Fruit fly (Drosophila melanogaster) whole organism, embryonic: ENCODE results near the gene Dhc62B.

Source experiments
- Bteb2 ChIP-seq: fragments of 200-800 bp; sonication (Bioruptor generic); optimal IDR thresholded peaks from 2 replicates; lab custom pipeline; 2016; ENCODE audit warnings: missing biosample characterization, missing genetic modification characterization
- CG12071 ChIP-seq: fragments of 200-800 bp; sonication (Bioruptor generic); optimal IDR thresholded peaks from 3 replicates; lab custom pipeline; 2018; ENCODE audit warnings: missing biosample characterization, mild to moderate bottlenecking, missing genetic modification characterization
- CG15011 ChIP-seq: fragments of 200-800 bp; sonication (Bioruptor generic); optimal IDR thresholded peaks from 3 replicates; lab custom pipeline; 2018; ENCODE audit warnings: missing biosample characterization, mild to moderate bottlenecking, missing genetic modification characterization
- CG15514 ChIP-seq: fragments of 200-800 bp; sonication (Bioruptor generic); optimal IDR thresholded peaks from 3 replicates; lab custom pipeline; 2017; ENCODE audit warnings: missing biosample characterization, missing genetic modification characterization, mild to moderate bottlenecking, moderate library complexity, missing genetic modification reagents
- CG2129 ChIP-seq: fragments of 200-800 bp; sonication (Bioruptor generic); IDR thresholded peaks from 2 replicates; pipeline ENCODE4 v1.3.6; 2022; ENCODE audit warnings: missing biosample characterization, missing genetic modification characterization; ENCODE audit not compliant: partially characterized antibody
- CG31388 ChIP-seq: fragments of 200-800 bp; sonication (Bioruptor generic); optimal IDR thresholded peaks from 2 replicates; lab custom pipeline; 2016; ENCODE audit warnings: missing biosample characterization, missing genetic modification characterization
- CG31441 ChIP-seq: fragments of 200-800 bp; sonication (Bioruptor generic); IDR thresholded peaks from 2 replicates; pipeline ENCODE4 v1.3.6; 2022; ENCODE audit warnings: missing biosample characterization, missing genetic modification characterization
- CG4707 ChIP-seq: fragments of 200-800 bp; sonication (Bioruptor generic); optimal IDR thresholded peaks from 2 replicates; lab custom pipeline; 2018; ENCODE audit warnings: missing biosample characterization, mild to moderate bottlenecking, missing genetic modification characterization, moderate library complexity
- CG7556 ChIP-seq: fragments of 200-800 bp; sonication (Bioruptor generic); optimal IDR thresholded peaks from 2 replicates; lab custom pipeline; 2017; ENCODE audit warnings: missing biosample characterization, mild to moderate bottlenecking, missing genetic modification characterization
- CG7786 ChIP-seq: fragments of 200-800 bp; sonication (Bioruptor generic); optimal IDR thresholded peaks from 2 replicates; lab custom pipeline; 2016; ENCODE audit warnings: missing biosample characterization, missing genetic modification characterization
- CG8944 ChIP-seq: fragments of 200-800 bp; sonication (Bioruptor generic); optimal IDR thresholded peaks from 3 replicates; lab custom pipeline; 2016; ENCODE audit warnings: missing biosample characterization, missing genetic modification characterization
- CG9817 ChIP-seq: fragments of 200-800 bp; sonication (Bioruptor generic); optimal IDR thresholded peaks from 2 replicates; lab custom pipeline; 2018; ENCODE audit warnings: missing biosample characterization, mild to moderate bottlenecking, missing genetic modification characterization, moderate library complexity
- CG9932 ChIP-seq: fragments of 200-800 bp; sonication (Bioruptor generic); IDR thresholded peaks from 2 replicates; pipeline ENCODE4 v1.3.6; 2022; ENCODE audit warnings: missing biosample characterization, missing genetic modification characterization
- Dek ChIP-seq: fragments of 200-800 bp; sonication (Bioruptor generic); optimal IDR thresholded peaks from 3 replicates; lab custom pipeline; 2019; ENCODE audit warnings: missing biosample characterization, mild to moderate bottlenecking, missing genetic modification characterization, moderate library complexity
- Dip2 ChIP-seq: fragments of 200-800 bp; sonication (Bioruptor generic); IDR thresholded peaks from 2 replicates; pipeline ENCODE4 v1.3.6; 2022; ENCODE audit warnings: missing biosample characterization, missing genetic modification characterization
- Fer3 ChIP-seq: fragments of 200-800 bp; sonication (Bioruptor generic); optimal IDR thresholded peaks from 2 replicates; lab custom pipeline; 2018; ENCODE audit warnings: missing biosample characterization, mild to moderate bottlenecking, missing genetic modification characterization, moderate library complexity
- Gug ChIP-seq: fragments of 200-800 bp; sonication (Bioruptor generic); IDR thresholded peaks from 4 replicates; pipeline ENCODE4 v1.3.6; 2022; ENCODE audit warnings: missing biosample characterization, missing genetic modification characterization
- HLH4C ChIP-seq: fragments of 200-800 bp; sonication (Bioruptor generic); IDR thresholded peaks from 3 replicates; pipeline ENCODE4 v1.3.6; 2022; ENCODE audit warnings: missing biosample characterization, missing genetic modification characterization; ENCODE audit not compliant: partially characterized antibody
- HLHmδ ChIP-seq: fragments of 200-800 bp; sonication (Bioruptor generic); optimal IDR thresholded peaks from 2 replicates; lab custom pipeline; 2018; ENCODE audit warnings: missing biosample characterization, mild to moderate bottlenecking, missing genetic modification characterization, moderate library complexity
- Hmr ChIP-seq: fragments of 200-800 bp; sonication (Bioruptor generic); optimal IDR thresholded peaks from 3 replicates; lab custom pipeline; 2017; ENCODE audit warnings: mild to moderate bottlenecking, missing biosample characterization, missing genetic modification reagents, missing genetic modification characterization
- Hr3 ChIP-seq: fragments of 200-800 bp; sonication (Bioruptor generic); optimal IDR thresholded peaks from 3 replicates; lab custom pipeline; 2016; ENCODE audit warnings: missing biosample characterization, missing genetic modification characterization
- Jarid2 ChIP-seq: fragments of 200-800 bp; sonication (Bioruptor generic); optimal IDR thresholded peaks from 3 replicates; lab custom pipeline; 2017; ENCODE audit warnings: mild to moderate bottlenecking, missing biosample characterization, missing genetic modification reagents, missing genetic modification characterization
- Max ChIP-seq: fragments of 200-800 bp; sonication (Bioruptor generic); optimal IDR thresholded peaks from 2 replicates; lab custom pipeline; 2016; ENCODE audit warnings: missing biosample characterization, mild to moderate bottlenecking, missing genetic modification characterization
- Mes4 ChIP-seq: fragments of 200-800 bp; sonication (Bioruptor generic); optimal IDR thresholded peaks from 2 replicates; lab custom pipeline; 2016; ENCODE audit warnings: missing biosample characterization, missing genetic modification characterization
- Nf-YB ChIP-seq: fragments of 200-800 bp; sonication (Bioruptor generic); optimal IDR thresholded peaks from 3 replicates; lab custom pipeline; 2019; ENCODE audit warnings: missing biosample characterization, mild to moderate bottlenecking, missing genetic modification characterization, moderate library complexity
- NfI ChIP-seq: fragments of 200-800 bp; sonication (Bioruptor generic); optimal IDR thresholded peaks from 3 replicates; lab custom pipeline; 2018; ENCODE audit warnings: missing biosample characterization, mild to moderate bottlenecking, missing genetic modification characterization, moderate library complexity
- PHDP ChIP-seq: fragments of 200-800 bp; sonication (Bioruptor generic); optimal IDR thresholded peaks from 3 replicates; lab custom pipeline; 2018; ENCODE audit warnings: missing biosample characterization, mild to moderate bottlenecking, missing genetic modification characterization, moderate library complexity
- Sin3A ChIP-seq: fragments of >200 bp; optimal IDR thresholded peaks from 2 replicates; lab custom pipeline; 2018
- aop ChIP-seq: fragments of 200-800 bp; sonication (Bioruptor generic); IDR thresholded peaks from 2 replicates; pipeline ENCODE4 v1.3.6; 2022; ENCODE audit warnings: missing biosample characterization, missing genetic modification characterization
- bab2 ChIP-seq: fragments of 200-800 bp; sonication (Bioruptor generic); optimal IDR thresholded peaks from 2 replicates; lab custom pipeline; 2016; ENCODE audit warnings: missing biosample characterization, missing genetic modification characterization
- bsh ChIP-seq, 2 experiments: fragments of 200-800 bp; sonication (Bioruptor generic); optimal IDR thresholded peaks; 2 replicates each; lab custom pipeline; 2017 to 2018; ENCODE audit warnings: mild to moderate bottlenecking in 2 of 2, missing biosample characterization in 2 of 2, missing genetic modification characterization in 2 of 2, moderate library complexity in 1 of 2
- da ChIP-seq: fragments of 200-800 bp; sonication (Bioruptor generic); optimal IDR thresholded peaks from 2 replicates; lab custom pipeline; 2016; ENCODE audit warnings: missing biosample characterization, missing genetic modification characterization
- danr ChIP-seq: fragments of 200-800 bp; sonication (Bioruptor generic); IDR thresholded peaks from 2 replicates; pipeline ENCODE4 v1.3.6; 2022; ENCODE audit warnings: missing biosample characterization, missing genetic modification characterization
- dati ChIP-seq: fragments of 200-800 bp; sonication (Bioruptor generic); IDR thresholded peaks from 2 replicates; pipeline ENCODE4 v1.3.6; 2022; ENCODE audit warnings: missing biosample characterization, missing genetic modification characterization
- exex ChIP-seq: fragments of 200-800 bp; sonication (Bioruptor generic); optimal IDR thresholded peaks from 4 replicates; lab custom pipeline; 2018; ENCODE audit warnings: missing biosample characterization, mild to moderate bottlenecking, missing genetic modification characterization, moderate library complexity
- fd64A ChIP-seq: fragments of 200-800 bp; sonication (Bioruptor generic); optimal IDR thresholded peaks from 3 replicates; lab custom pipeline; 2018; ENCODE audit warnings: missing biosample characterization, mild to moderate bottlenecking, missing genetic modification characterization
- fru ChIP-seq: fragments of >200 bp; optimal IDR thresholded peaks from 2 replicates; lab custom pipeline; 2017
- gsb-n ChIP-seq: fragments of 200-800 bp; sonication (Bioruptor generic); optimal IDR thresholded peaks from 3 replicates; lab custom pipeline; 2018; ENCODE audit warnings: missing biosample characterization, mild to moderate bottlenecking, missing genetic modification characterization
- kni ChIP-seq: fragments of 200-800 bp; sonication (Bioruptor generic); optimal IDR thresholded peaks from 3 replicates; lab custom pipeline; 2017; ENCODE audit warnings: mild to moderate bottlenecking, missing biosample characterization, missing genetic modification reagents, missing genetic modification characterization
- lmd ChIP-seq: fragments of 200-800 bp; sonication (Bioruptor generic); IDR thresholded peaks from 2 replicates; pipeline ENCODE4 v1.3.6; 2022; ENCODE audit warnings: missing biosample characterization, missing genetic modification characterization
- odd ChIP-seq: fragments of 200-800 bp; sonication (Bioruptor generic); optimal IDR thresholded peaks from 2 replicates; lab custom pipeline; 2017; ENCODE audit warnings: missing biosample characterization, mild to moderate bottlenecking, missing genetic modification characterization
- psq ChIP-seq: fragments of 200-800 bp; sonication (Bioruptor generic); optimal IDR thresholded peaks from 2 replicates; lab custom pipeline; 2017; ENCODE audit warnings: missing biosample characterization, missing genetic modification characterization
- row ChIP-seq: fragments of 200-800 bp; sonication (Bioruptor generic); IDR thresholded peaks from 3 replicates; pipeline ENCODE4 v1.3.6; 2022; ENCODE audit warnings: missing biosample characterization, missing genetic modification characterization
- sob ChIP-seq: fragments of 200-800 bp; sonication (Bioruptor generic); IDR thresholded peaks from 2 replicates; pipeline ENCODE4 v1.3.6; 2022; ENCODE audit warnings: missing biosample characterization, missing genetic modification characterization
- sug ChIP-seq: fragments of 200-800 bp; optimal IDR thresholded peaks from 2 replicates; lab custom pipeline; 2019; ENCODE audit warnings: missing biosample characterization, mild to moderate bottlenecking, missing genetic modification characterization, moderate library complexity
- tll ChIP-seq, 2 experiments: fragments of 200-800 bp in 1 of 2; fragments of >200 bp in 1 of 2; sonication (Bioruptor generic) in 1 of 2; optimal IDR thresholded peaks; 2 replicates each; lab custom pipeline; 2017 to 2019; ENCODE audit warnings: missing biosample characterization in 2 of 2, missing genetic modification characterization in 2 of 2, mild to moderate bottlenecking in 1 of 2, moderate library complexity in 1 of 2
- tna ChIP-seq: fragments of 200-800 bp; sonication (Bioruptor generic); IDR thresholded peaks from 2 replicates; pipeline ENCODE4 v1.3.6; 2022; ENCODE audit warnings: missing biosample characterization, missing genetic modification characterization; ENCODE audit not compliant: partially characterized antibody
- trh ChIP-seq: fragments of 200-800 bp; sonication (Bioruptor generic); optimal IDR thresholded peaks from 2 replicates; lab custom pipeline; 2016; ENCODE audit warnings: missing biosample characterization, missing genetic modification characterization
- tup ChIP-seq: fragments of 200-800 bp; sonication (Bioruptor generic); optimal IDR thresholded peaks from 2 replicates; lab custom pipeline; 2016; ENCODE audit warnings: missing biosample characterization, mild to moderate bottlenecking, missing genetic modification characterization, moderate library complexity

The Dhc62B gene

DNA sequence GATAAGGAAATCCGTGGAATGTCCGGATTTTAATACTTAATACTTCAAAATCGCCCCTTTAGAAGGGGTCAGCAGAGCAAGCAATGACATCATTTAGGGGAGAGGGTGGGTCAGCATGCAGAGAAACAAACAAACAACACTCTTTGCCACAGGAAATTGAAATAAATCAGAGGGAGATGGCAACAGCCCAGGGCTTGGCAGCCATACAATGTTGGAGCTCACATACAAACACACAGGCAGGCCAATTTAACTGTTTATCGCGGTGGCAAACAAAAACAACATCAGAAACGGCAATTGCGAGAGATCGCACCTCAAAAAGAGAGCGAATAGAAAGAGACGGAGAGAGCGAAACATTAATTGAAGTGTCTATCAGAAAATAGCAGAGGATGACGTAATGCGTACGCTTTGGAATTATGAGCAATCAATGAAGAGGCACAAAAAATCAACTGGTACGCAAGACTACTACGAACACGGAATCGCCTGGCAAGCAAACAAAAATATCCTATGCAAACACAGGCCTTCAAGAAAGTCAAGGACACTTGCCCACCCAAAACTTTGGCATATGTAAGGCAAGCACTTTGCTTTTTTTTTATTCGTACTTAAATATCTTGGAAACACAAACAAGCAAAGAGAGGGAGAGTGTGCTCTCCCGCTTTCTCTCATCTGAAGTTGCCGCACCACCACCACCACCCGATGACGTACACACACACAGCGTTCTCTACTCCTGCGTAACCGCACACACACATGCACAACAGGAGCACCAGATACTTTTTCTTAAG, 22.8 kb upstream of the Dhc62B start (continued):
- no peak; the same call in 1 of the 2 replicates for TF ChIP-seq tna (GFP tag; lab: Robert Waterston, UW)
- TF ChIP-seq fd64A, result no peak
- no peak for TF ChIP-seq bab2 (GFP tag; lab: Kevin White, UChicago)
- TF ChIP-seq CG9817, result no peak
- TF ChIP-seq CG2129 (GFP tag; lab: Robert Waterston, UW), result no peak
- TF ChIP-seq Gug (GFP tag; lab: Robert Waterston, UW), result no peak
- no peak for TF ChIP-seq odd (GFP tag; lab: Kevin White, UChicago)
- TF ChIP-seq CG31388 (GFP tag; lab: Kevin White, UChicago), result no peak
- TF ChIP-seq Dek (tag; lab: Kevin White, UChicago), result no peak
- TF ChIP-seq Fer3 (tag; lab: Kevin White, UChicago), result peak; percentile 7
- TF ChIP-seq CG15011 (GFP tag; lab: Kevin White, UChicago), result no peak
- TF ChIP-seq CG15514 (GFP tag; lab: Kevin White, UChicago), result peak; percentile 49
- no peak for TF ChIP-seq gsb-n
- TF ChIP-seq da, result no peak
- no peak for TF ChIP-seq Dip2
- no peak for TF ChIP-seq Jarid2 (GFP tag; lab: Kevin White, UChicago)
- TF ChIP-seq trh (GFP tag; lab: Kevin White, UChicago), result no peak
- TF ChIP-seq CG7786 (GFP tag; lab: Kevin White, UChicago), result no peak
- no peak for TF ChIP-seq row (GFP tag; lab: Robert Waterston, UW)
- no peak for TF ChIP-seq danr (GFP tag; lab: Robert Waterston, UW)
- TF ChIP-seq sob (GFP tag; lab: Robert Waterston, UW), result peak; percentile 61; the same call in 1 of the 2 replicates
- TF ChIP-seq Sin3A (lab: Kevin White, UChicago), result no peak
- TF ChIP-seq PHDP (tag; lab: Kevin White, UChicago), result peak; percentile 1
- no peak for TF ChIP-seq Hr3 (GFP tag; lab: Kevin White, UChicago)
- TF ChIP-seq CG12071 (GFP tag; lab: Kevin White, UChicago), result peak; percentile 71
- TF ChIP-seq lmd, result no peak
- no peak for TF ChIP-seq tup (GFP tag; lab: Kevin White, UChicago)
- peak; percentile 64 for TF ChIP-seq kni (GFP tag; lab: Kevin White, UChicago)
- no peak for TF ChIP-seq Mes4 (GFP tag; lab: Kevin White, UChicago)
- TF ChIP-seq sug, result peak; percentile 86
- TF ChIP-seq NfI, result peak; percentile 45
- peak; percentile 26 for TF ChIP-seq HLHmδ (GFP tag; lab: Kevin White, UChicago)
- no peak for TF ChIP-seq dati
- no peak for TF ChIP-seq Max
- peak; percentile 68 for TF ChIP-seq Hmr (GFP tag; lab: Kevin White, UChicago)
- TF ChIP-seq CG7556 (GFP tag; lab: Kevin White, UChicago), result no peak
- TF ChIP-seq exex, result peak; percentile 92
- no peak for TF ChIP-seq psq (GFP tag; lab: Kevin White, UChicago)
- TF ChIP-seq fru (lab: Kevin White, UChicago), result no peak
- no peak for TF ChIP-seq Bteb2 (GFP tag; lab: Kevin White, UChicago)
- no peak for TF ChIP-seq HLH4C (GFP tag; lab: Robert Waterston, UW)
- no peak for TF ChIP-seq CG8944
- no peak for TF ChIP-seq CG4707 (GFP tag; lab: Kevin White, UChicago)
- TF ChIP-seq Nf-YB (GFP tag; lab: Kevin White, UChicago), result peak; percentile 23
- peak in 1 of 2 experiments; percentile 16 for TF ChIP-seq tll (GFP tag; optimal IDR thresholded peaks at IDR 0.05; lab: Kevin White, UChicago)
- TF ChIP-seq CG9932 (GFP tag; lab: Robert Waterston, UW), result peak; percentile 50; the same call in 1 of the 2 replicates
- peak; percentile 60; the same call in 1 of the 2 replicates for TF ChIP-seq aop (GFP tag; lab: Robert Waterston, UW)
- TF ChIP-seq bsh (GFP tag; optimal IDR thresholded peaks at IDR 0.05; lab: Kevin White, UChicago), result peak in 1 of 2 experiments; percentile 33
- no peak for TF ChIP-seq CG31441 (GFP tag; lab: Robert Waterston, UW)
